Fruit fly (Drosophila melanogaster) S2 (cell line): Measurements from ENCODE around the gene GstD2.

Experiments
- CG8478 ChIP-seq: fragments of >200 bp; optimal IDR thresholded peaks from 2 replicates; lab custom pipeline; 2018
- CTCF ChIP-seq, 2 experiments: fragments of >200 bp; optimal IDR thresholded peaks; 2 replicates each; lab custom pipeline; 2018

The GstD2 gene

DNA sequence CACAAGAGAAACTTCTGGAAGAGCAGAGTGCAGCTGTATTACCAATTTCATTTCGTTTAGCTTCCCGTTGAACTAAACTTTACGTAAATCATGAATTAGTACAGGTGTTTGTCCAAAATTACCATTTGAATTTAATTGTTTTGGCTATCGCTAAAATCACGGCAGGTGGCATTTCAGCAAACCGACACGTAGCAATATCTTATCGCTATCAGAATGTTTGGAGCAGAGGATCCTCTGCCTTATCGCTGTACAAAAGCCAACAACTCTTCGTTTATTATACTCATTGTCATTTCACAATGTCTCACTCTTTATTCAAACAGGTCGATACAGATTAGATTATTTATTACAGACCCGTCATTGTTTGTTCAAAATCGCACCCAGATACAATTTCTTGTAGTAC, 5.9 kb upstream of the GstD2 start:
- TF ChIP-seq CTCF (optimal IDR thresholded peaks at IDR 0.05; lab: Kevin White, UChicago) (no peak), CG8478 (lab: Kevin White, UChicago) (no peak)

DNA sequence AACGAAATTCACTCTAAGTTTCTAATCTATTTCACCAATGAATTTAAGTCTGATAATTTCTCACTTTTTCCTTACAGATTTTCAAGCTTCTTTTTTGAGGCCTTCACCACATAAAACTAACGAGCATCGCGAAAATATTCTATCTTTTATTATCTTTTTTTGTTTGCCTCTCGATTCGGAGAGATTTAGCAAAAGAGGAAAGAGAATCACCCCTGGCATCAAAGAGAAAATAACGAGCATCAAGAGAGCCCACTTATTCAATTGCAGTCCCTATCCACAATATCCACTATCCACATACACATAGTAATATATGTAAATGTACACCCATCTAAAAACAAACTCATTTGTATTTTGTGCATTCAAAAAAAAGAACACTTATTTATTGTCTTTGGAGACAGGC, 4.3 kb upstream of the GstD2 start, which contains the start of gene GstD9:
TSS of gene GstD9 (minus strand) at position 101 of the 400 bp plus-strand sequence.
- TF ChIP-seq CG8478 (lab: Kevin White, UChicago) (no peak), CTCF (optimal IDR thresholded peaks at IDR 0.05; lab: Kevin White, UChicago) (no peak)

DNA sequence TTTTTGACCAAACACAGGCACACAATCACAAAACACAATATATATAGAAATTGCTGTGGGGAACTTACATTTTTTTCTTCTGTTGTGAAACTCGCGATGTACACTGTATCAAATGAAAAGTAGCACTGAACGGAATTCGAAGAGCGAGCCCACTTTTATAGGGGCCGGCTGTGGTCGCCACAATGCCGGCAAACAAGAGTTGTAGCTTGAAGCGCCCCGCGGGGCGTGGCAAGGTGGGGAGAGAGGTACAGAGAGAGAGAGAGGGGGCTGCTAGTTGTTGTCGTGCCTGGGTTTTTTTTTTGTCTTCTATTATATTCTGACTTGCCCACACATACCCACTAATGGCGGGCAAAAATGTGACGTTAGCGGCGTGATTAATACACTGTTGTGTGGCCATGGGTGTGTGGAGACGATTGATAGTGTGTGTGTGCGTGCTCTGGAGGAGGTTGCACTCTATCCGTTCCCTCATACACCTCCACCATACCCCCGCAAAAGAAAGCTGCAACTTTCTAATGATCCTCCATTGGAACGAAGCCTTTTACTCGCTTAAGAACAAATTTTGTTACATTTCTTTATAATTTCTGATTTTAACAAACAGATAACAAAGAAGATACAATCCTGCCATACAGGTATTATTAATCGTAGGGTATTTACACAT, 2.5 kb upstream of the GstD2 start, which contains the start of gene GstD1:
TSS of gene GstD1 (minus strand) at position 134 of the 658 bp plus-strand sequence.
- TF ChIP-seq CG8478 (lab: Kevin White, UChicago) = no peak
- TF ChIP-seq CTCF (optimal IDR thresholded peaks at IDR 0.05; lab: Kevin White, UChicago) = no peak

DNA sequence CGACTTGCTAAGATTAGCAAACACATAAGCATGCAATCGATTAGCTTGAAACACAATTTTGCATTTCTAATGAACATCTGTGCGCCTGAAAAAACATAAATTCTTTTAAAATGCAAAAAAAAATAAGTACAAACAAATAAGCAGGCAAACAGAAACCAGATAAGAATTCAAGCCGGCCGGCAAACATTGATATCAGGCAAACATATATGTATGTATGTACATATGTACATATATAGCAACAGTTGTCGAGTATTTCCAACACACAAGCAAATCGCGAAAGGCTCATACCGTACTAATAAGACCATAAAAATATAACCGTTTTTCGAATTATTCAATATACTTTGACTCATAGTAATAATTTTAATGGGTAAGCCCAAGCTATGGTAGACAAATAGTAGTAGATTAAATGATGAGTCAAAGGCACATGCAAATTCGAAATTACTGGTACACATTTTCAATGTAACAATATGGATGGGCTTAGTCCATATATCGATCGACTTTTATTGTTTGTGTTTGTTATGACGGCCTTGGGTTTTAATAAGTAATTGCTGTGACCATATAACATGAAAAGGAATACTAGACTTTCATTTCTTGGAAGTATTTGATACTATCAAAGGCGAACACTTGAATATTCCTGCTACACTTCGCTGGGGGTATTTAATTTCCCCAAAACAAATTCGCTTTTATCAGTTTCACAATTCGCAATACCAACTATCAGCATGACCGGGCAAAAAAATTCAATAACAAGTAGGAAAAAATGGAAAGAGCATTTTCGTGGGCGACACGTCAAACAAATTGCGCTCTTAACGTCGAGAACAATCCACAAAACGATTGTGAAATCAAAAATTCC, 1.8 kb upstream of the GstD2 start:
- no peak for TF ChIP-seq CG8478 (lab: Kevin White, UChicago)
- TF ChIP-seq CTCF (optimal IDR thresholded peaks at IDR 0.05; lab: Kevin White, UChicago) = no peak

DNA sequence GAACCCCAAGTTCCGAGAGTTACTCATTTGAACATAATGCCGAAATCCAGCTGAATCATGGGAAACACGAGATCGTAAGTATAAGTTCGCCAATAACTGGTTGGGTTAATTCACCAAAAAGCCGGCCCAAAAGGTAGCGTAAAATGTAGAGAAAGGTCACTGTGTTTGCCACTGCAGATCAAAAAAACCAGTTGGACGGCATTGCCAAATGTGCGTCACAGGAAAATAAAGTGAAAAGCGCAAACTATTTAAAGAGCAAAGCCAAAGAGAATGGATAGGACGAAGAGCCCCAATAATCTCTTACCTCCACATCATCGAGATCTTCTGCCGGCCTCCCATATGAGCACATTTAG, 1.2 kb upstream of the GstD2 start:
- no peak for TF ChIP-seq CTCF (optimal IDR thresholded peaks at IDR 0.05; lab: Kevin White, UChicago)
- TF ChIP-seq CG8478 (lab: Kevin White, UChicago) = no peak

DNA sequence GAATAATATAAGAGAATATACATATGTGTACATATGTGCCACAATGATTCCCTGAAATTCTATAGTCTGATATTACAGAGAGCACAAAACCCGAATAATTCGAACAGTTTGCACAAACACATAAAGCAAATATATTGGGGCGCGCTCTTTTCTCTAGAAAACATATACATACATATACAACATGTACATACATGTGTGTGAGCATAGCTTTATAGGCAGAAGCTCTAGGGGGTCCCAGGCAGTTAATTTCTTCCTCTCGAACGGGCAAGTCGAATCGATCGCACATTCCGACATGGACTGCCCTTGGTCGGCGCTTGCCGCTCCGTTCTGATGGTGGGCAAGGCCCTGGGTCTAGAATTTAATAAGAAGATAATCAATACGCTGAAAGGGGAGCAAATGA, 1.0 kb downstream of the GstD2 start, which contains the start of gene GstD3:
TSS of gene GstD3 (plus strand) at position 269 of the 400 bp plus-strand sequence.
- TF ChIP-seq CTCF (optimal IDR thresholded peaks at IDR 0.05; lab: Kevin White, UChicago) (no peak), CG8478 (lab: Kevin White, UChicago) (no peak)

DNA sequence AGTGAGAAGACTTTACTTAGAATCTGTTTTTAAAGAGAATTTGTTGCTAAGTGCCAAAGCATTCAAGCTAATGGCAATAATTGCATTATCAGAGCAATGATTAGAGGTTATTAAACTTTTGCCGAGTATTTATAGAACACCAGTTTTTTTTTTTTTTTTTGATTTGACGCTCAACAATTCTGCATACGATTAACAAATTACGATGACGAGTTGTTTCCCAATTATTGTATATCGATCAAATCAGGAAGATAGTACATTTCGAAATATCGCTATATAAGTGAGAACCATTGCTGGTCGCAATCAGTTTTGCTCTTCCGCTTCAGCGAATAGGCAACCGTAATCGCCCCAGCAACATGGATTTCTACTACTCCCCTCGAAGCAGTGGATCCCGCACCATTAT, 2.0 kb downstream of the GstD2 start, which contains the start of gene GstD4:
TSS of gene GstD4 (plus strand) at position 301 of the 400 bp plus-strand sequence.
- no peak for TF ChIP-seq CG8478 (lab: Kevin White, UChicago)
- TF ChIP-seq CTCF (optimal IDR thresholded peaks at IDR 0.05; lab: Kevin White, UChicago) = no peak

DNA sequence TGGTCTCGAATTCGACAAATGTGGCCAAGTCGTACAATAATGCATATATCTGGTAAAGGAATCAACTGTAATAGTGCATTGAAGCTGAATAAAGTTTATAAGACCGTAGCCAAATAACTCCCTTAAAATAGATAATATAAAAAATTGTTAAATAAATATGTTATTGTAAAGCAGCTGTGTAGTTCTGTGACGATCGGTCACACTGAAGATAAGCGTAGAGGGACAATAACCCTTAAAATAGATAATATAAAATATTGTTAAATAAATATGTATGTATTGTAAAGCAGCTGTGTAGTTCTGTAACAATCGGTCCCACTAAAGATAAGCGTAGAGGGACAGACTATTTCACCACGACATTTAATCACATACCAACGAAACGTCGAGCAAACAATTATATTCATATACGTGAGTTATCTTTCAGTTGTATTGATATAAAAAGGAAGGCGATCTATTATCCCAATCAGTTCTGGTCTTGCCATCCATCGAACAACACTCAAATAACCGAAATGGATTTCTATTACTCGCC, 3.5 kb downstream of the GstD2 start, which contains the start of gene GstD5:
TSS of gene GstD5 (plus strand) at position 476 of the 526 bp plus-strand sequence.
- TF ChIP-seq CTCF (optimal IDR thresholded peaks at IDR 0.05; lab: Kevin White, UChicago) (no peak), CG8478 (lab: Kevin White, UChicago) (no peak)

DNA sequence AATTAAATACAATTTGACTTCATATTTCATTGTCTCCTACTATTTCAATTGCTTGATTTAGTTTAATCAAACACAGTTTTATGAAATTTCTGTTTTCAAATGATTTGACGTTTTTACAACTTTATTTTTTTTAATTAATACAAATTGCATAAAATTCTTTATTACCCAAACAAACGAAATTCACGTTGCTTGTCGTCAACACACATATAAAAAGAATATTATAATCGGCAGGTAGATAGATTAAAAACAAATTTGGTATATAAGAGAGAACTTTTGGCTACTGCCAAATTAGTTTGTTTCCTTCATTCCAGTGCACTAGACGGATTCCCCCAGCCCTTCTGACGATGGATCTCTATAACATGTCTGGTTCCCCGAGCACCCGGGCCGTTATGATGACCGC, 5.1 kb downstream of the GstD2 start, which contains the start of gene GstD6:
TSS of gene GstD6 (plus strand) at position 301 of the 400 bp plus-strand sequence.
- TF ChIP-seq CTCF (optimal IDR thresholded peaks at IDR 0.05; lab: Kevin White, UChicago) (no peak), CG8478 (lab: Kevin White, UChicago) (no peak)

DNA sequence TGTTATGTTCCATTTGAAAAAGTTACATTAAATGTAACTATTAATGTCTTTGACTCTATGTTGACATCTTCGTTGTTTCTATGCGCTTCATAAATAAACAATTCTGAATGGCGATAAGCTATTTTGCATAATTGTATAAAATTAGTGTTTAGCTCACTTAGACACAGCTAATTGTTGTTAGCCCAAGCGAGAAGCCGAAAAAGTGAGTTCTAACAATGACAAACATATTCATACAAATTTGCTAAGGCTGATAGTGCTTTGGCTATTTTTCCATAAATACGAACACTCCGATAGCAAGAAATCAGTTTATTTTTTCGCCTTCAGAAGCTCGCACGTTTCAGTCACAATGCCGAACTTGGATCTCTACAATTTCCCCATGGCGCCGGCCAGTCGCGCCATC, 6.4 kb downstream of the GstD2 start, which contains the start of gene GstD7:
TSS of gene GstD7 (plus strand) at position 301 of the 400 bp plus-strand sequence.
- TF ChIP-seq CTCF (optimal IDR thresholded peaks at IDR 0.05; lab: Kevin White, UChicago) = no peak
- no peak for TF ChIP-seq CG8478 (lab: Kevin White, UChicago)

DNA sequence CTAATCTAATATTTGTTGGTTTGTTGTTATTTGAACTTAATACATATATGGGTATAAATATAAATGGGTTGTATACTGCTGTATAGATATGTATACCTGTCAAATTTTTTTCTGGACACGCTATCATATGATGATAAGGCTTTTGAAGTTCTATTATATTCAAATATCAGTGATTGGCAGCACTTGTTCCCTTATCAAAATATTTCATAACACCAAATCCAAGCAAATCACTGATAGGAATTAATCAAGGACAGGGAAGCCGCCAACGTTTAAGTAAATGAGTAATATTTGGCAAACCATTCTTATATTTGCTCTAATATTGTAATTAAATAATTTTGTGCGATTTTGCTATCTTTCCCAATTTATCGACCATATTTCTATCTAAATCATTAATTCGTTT, 7.5 kb downstream of the GstD2 start:
- TF ChIP-seq CTCF (optimal IDR thresholded peaks at IDR 0.05; lab: Kevin White, UChicago) (no peak), CG8478 (lab: Kevin White, UChicago) (no peak)

DNA sequence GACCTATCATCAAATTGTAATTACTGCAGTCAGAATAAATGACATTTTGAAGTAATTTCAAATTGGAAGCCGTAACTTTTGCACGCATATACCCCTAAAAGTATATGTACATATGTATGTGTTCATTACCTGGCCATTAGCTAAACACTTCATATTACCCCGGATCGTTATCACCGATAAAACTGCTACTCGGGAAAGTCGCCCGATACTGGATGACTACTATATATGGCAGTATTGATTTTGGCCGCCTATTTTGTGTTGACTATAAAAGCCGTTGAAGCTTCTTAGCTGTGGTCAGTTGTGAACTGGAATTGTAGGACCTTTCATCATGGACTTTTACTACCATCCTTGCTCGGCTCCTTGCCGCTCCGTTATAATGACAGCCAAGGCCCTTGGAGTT, 7.9 kb downstream of the GstD2 start, which contains the start of gene GstD8:
TSS of gene GstD8 (plus strand) at position 301 of the 400 bp plus-strand sequence.
- TF ChIP-seq CTCF (optimal IDR thresholded peaks at IDR 0.05; lab: Kevin White, UChicago) (no peak), CG8478 (lab: Kevin White, UChicago) (no peak)

DNA sequence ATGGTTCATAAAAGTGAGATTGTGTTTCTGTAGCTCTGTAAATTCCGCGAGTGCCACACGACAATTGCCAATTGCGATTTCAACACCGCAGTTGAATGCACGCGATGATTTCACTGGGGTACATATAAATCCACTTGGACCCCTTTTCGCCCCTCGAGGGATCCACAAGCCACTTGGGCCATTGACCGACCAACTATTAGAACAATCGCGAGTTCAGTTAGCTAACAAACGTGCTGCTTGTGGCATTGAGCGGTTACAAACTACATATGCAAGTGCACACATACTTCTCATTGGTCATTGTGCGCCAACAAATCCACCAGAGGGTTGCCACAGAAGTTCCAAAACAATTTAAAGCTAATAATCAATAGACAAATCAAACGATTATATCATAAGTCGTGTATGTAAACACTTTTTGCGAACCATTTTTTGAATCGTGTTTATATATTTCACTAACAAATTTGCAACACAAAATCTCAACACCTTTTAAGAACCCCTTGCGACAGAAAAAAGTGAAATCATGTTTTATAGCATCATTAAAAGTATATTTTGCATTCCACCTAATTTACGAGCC, 9.4 kb downstream of the GstD2 start:
- TF ChIP-seq CTCF (optimal IDR thresholded peaks at IDR 0.05; lab: Kevin White, UChicago) = no peak
- no peak for TF ChIP-seq CG8478 (lab: Kevin White, UChicago)

DNA sequence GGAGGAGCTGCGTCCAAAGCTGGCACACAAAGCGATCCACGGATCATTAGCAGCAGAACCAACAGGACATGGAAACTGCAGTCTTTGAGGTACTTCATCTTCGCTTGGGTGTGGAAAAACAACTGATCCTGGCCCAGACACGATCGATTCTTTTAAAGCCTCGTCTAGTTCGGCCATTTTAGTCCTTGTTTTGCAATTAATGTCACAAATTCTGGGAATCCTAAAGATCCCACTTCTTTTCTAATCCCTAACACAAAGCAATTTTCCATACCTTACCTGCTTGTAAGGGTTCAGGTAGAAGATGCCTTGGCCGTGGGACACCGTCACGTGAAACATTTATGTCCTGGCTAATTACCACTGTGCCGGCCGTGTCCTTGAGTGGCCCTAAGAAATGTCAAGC, 10.8 kb downstream of the GstD2 start, which contains the start of gene CG10035:
TSS of gene CG10035 (minus strand) at position 129 of the 400 bp plus-strand sequence.
- TF ChIP-seq CG8478 (lab: Kevin White, UChicago) = no peak
- no peak for TF ChIP-seq CTCF (optimal IDR thresholded peaks at IDR 0.05; lab: Kevin White, UChicago)
